Worm (Caenorhabditis elegans) whole organism, L3 larva: ENCODE measurements around the gene snn-1.
A peak's percentile ranks its signal among the peaks of the same experiment; 100 is the strongest.

Experiments used
- ZK546.5 ChIP-seq: sonication (generic microtip); optimal IDR thresholded peaks from 2 replicates; lab custom pipeline; 2017; ENCODE audit warnings: missing biosample characterization, missing genetic modification characterization
- ceh-28 ChIP-seq: fragments of 150-350 bp; optimal IDR thresholded peaks from 2 replicates; lab custom pipeline; 2014; ENCODE audit warnings: missing biosample characterization, missing genetic modification reagents, missing genetic modification characterization
- ceh-9 ChIP-seq: sonication (generic microtip); optimal IDR thresholded peaks from 2 replicates; lab custom pipeline; 2018; ENCODE audit warnings: missing biosample characterization, missing genetic modification characterization
- elt-1 ChIP-seq: fragments of 150-350 bp; optimal IDR thresholded peaks from 2 replicates; lab custom pipeline; 2014; ENCODE audit warnings: missing biosample characterization, missing genetic modification characterization
- elt-3 ChIP-seq, 3 experiments: fragments of 150-350 bp in 1 of 3; sonication (generic microtip) in 2 of 3; optimal IDR thresholded peaks; 2 replicates in 2 of 3; 4 replicates in 1 of 3; lab custom pipeline; 2014 to 2017; ENCODE audit warnings: missing biosample characterization in 3 of 3, missing genetic modification characterization in 3 of 3
- fkh-2 ChIP-seq: fragments of 150-350 bp; optimal IDR thresholded peaks from 2 replicates; lab custom pipeline; 2014; ENCODE audit warnings: missing biosample characterization, missing genetic modification reagents, missing genetic modification characterization
- lin-15B ChIP-seq: fragments of 150-350 bp; optimal IDR thresholded peaks from 2 replicates; lab custom pipeline; 2014; ENCODE audit warnings: missing biosample characterization, missing genetic modification characterization
- nfya-1 ChIP-seq: sonication (generic microtip); optimal IDR thresholded peaks from 2 replicates; lab custom pipeline; 2017; ENCODE audit warnings: missing genetic modification characterization, mild to moderate bottlenecking, missing compliant biosample characterization, antibody characterized with exemption, moderate library complexity; ENCODE audit not compliant: insufficient read depth
- nhr-76 ChIP-seq: fragments of 150-350 bp; sonication (generic microtip); optimal IDR thresholded peaks from 5 replicates; lab custom pipeline; 2014; ENCODE audit warnings: missing biosample characterization, missing genetic modification characterization
- snpc-4 ChIP-seq: fragments of 150-350 bp; optimal IDR thresholded peaks from 2 replicates; lab custom pipeline; 2014; ENCODE audit warnings: missing biosample characterization, missing genetic modification characterization
- ztf-4 ChIP-seq: fragments of 150-350 bp; optimal IDR thresholded peaks from 2 replicates; lab custom pipeline; 2014; ENCODE audit warnings: missing biosample characterization, missing genetic modification characterization

ce11 chrIV:1845061-1845460 lies 30.1 kb upstream of the snn-1 start:
- peak; percentile 54 for TF ChIP-seq nfya-1 (tag; lab: Kevin White, UChicago)
- TF ChIP-seq elt-3 (tag; optimal IDR thresholded peaks at IDR 0.05; lab: Kevin White, UChicago), result no peak
- TF ChIP-seq fkh-2 (tag; lab: Kevin White, UChicago), result no peak
- no peak for TF ChIP-seq ztf-4 (tag; lab: Kevin White, UChicago)
- no peak for TF ChIP-seq nhr-76 (tag; lab: Kevin White, UChicago)
- TF ChIP-seq elt-1 (tag; lab: Kevin White, UChicago), result no peak
- TF ChIP-seq snpc-4 (tag; lab: Kevin White, UChicago), result no peak
- TF ChIP-seq ceh-28 (tag; lab: Kevin White, UChicago), result no peak
- peak; percentile 14 for TF ChIP-seq lin-15B
- no peak for TF ChIP-seq ZK546.5 (tag; lab: Kevin White, UChicago)
- TF ChIP-seq ceh-9, result no peak
